Worm (Caenorhabditis elegans): ENCODE results near the gene rig-6.

The rig-6 gene

ce11 chrII:4753133-4753532 lies 58.8 kb downstream of the rig-6 start, which contains the start of gene C27D9.1:
Gene C27D9.1, plus strand, starts transcription at chrII:4753413.
- TF ChIP-seq aha-1 (tag) = peak; percentile 57
- no peak for TF ChIP-seq dve-1 (tag; optimal IDR thresholded peaks at IDR 0.05; ENCODE audit: insufficient read depth)

ce11 chrII:4752257-4752728 lies 59.6 kb downstream of the rig-6 start, which contains the start of gene F41C3.1:
Gene F41C3.1, plus strand, starts transcription at chrII:4752307.
- TF ChIP-seq unc-62 (GFP tag; optimal IDR thresholded peaks at IDR 0.05 in 1 of 2) (peak in 1 of 2 experiments; percentile 96), unc-62 (tag; optimal IDR thresholded peaks at IDR 0.05) (no peak), mes-2 (tag; optimal IDR thresholded peaks at IDR 0.05; ENCODE audit: poor library complexity, severe bottlenecking) (no peak)

ce11 chrII:4749581-4749980 lies 62.3 kb downstream of the rig-6 start, which contains the start of gene F41C3.2:
Gene F41C3.2, plus strand, starts transcription at chrII:4749968.
- TF ChIP-seq R02D3.7 (tag; optimal IDR thresholded peaks at IDR 0.05) (no peak), zip-2 (tag; optimal IDR thresholded peaks at IDR 0.05) (no peak), lin-39 (tag; optimal IDR thresholded peaks at IDR 0.05) (no peak), tra-1 (GFP tag; IDR thresholded peaks at IDR 0.05) (no peak), Y5F2A.4 (GFP tag; optimal IDR thresholded peaks at IDR 0.05) (no peak), madf-9 (GFP tag; conservative IDR thresholded peaks at IDR 0.05) (no peak), daf-12 (tag; optimal IDR thresholded peaks at IDR 0.05) (no peak), saeg-2 (GFP tag; IDR thresholded peaks at IDR 0.05) (no peak), aha-1 (tag) (no peak), F10B5.3 (tag; optimal IDR thresholded peaks at IDR 0.05) (no peak), nhr-28 (tag; optimal IDR thresholded peaks at IDR 0.05) (peak; percentile 8), nhr-11 (tag; optimal IDR thresholded peaks at IDR 0.05) (no peak), hif-1 (tag; optimal IDR thresholded peaks at IDR 0.05) (no peak), spr-1 (tag; optimal IDR thresholded peaks at IDR 0.05) (no peak), egl-43 (GFP tag; IDR thresholded peaks at IDR 0.05) (no peak), lsy-2 (tag; optimal IDR thresholded peaks at IDR 0.05) (peak in 1 of 2 experiments; percentile 30), dve-1 (tag; optimal IDR thresholded peaks at IDR 0.05; ENCODE audit: insufficient read depth) (no peak)

ce11 chrII:4748374-4748773 lies 63.5 kb downstream of the rig-6 start:
- TF ChIP-seq snpc-1.2 (GFP tag; IDR thresholded peaks at IDR 0.05) (no peak), dpl-1 (GFP tag; optimal IDR thresholded peaks at IDR 0.05) (no peak), ztf-7 (tag; optimal IDR thresholded peaks at IDR 0.05) (no peak), mdt-29 (GFP tag; IDR thresholded peaks at IDR 0.05) (peak; percentile 64; the same call in 1 of the 2 replicates), nhr-11 (tag; optimal IDR thresholded peaks at IDR 0.05) (no peak), madf-5 (GFP tag; IDR thresholded peaks at IDR 0.05) (no peak), unc-130 (GFP tag; optimal IDR thresholded peaks at IDR 0.05) (no peak), hlh-11 (tag; optimal IDR thresholded peaks at IDR 0.05) (peak; percentile 4), sdz-12 (GFP tag; optimal IDR thresholded peaks at IDR 0.05) (no peak), tra-1 (GFP tag; IDR thresholded peaks at IDR 0.05) (no peak), nhr-111 (GFP tag; optimal IDR thresholded peaks at IDR 0.05) (no peak), nhr-42 (GFP tag; IDR thresholded peaks at IDR 0.05) (no peak), nhr-41 (GFP tag; IDR thresholded peaks at IDR 0.05) (no peak), nhr-10 (tag; optimal IDR thresholded peaks at IDR 0.05) (no peak), egl-27 (tag; optimal IDR thresholded peaks at IDR 0.05) (no peak), mep-1 (tag; optimal IDR thresholded peaks at IDR 0.05) (no peak), F26F4.8 (GFP tag; conservative IDR thresholded peaks at IDR 0.05) (no peak), pha-4 (GFP tag; IDR thresholded peaks at IDR 0.05) (no peak), pha-4 (tag; optimal IDR thresholded peaks at IDR 0.05) (no peak), mxl-3 (GFP tag; optimal IDR thresholded peaks at IDR 0.05) (no peak), dmd-6 (GFP tag; IDR thresholded peaks at IDR 0.05) (no peak), ceh-20 (GFP tag; IDR thresholded peaks at IDR 0.05) (0 out of 2 replicates have a peak, but pooled peaks have one; percentile 14), mes-2 (tag; optimal IDR thresholded peaks at IDR 0.05; ENCODE audit: poor library complexity, severe bottlenecking) (no peak), hlh-30 (tag; optimal IDR thresholded peaks at IDR 0.05; ENCODE audit: insufficient read depth) (peak; percentile 66), tag-97 (GFP tag; IDR thresholded peaks at IDR 0.05) (no peak), saeg-2 (GFP tag; IDR thresholded peaks at IDR 0.05) (no peak), daf-19 (GFP tag; conservative IDR thresholded peaks at IDR 0.05) (no peak), cey-2 (tag; optimal IDR thresholded peaks at IDR 0.05; ENCODE audit: borderline replicate concordance, insufficient read depth) (no peak), lir-3 (tag; optimal IDR thresholded peaks at IDR 0.05) (no peak), attf-4 (tag; optimal IDR thresholded peaks at IDR 0.05) (no peak)
